Fruit fly (Drosophila melanogaster) whole organism, pupa: ENCODE data around the gene Sfp24Bd.

Source experiments
- CG10348 ChIP-seq: fragments of 200-800 bp; sonication (Bioruptor generic); IDR thresholded peaks from 2 replicates; pipeline ENCODE4 v1.3.6; 2022; ENCODE audit warnings: missing biosample characterization, missing genetic modification characterization
- CG12605 ChIP-seq: fragments of 200-800 bp; sonication (Bioruptor generic); IDR thresholded peaks from 2 replicates; pipeline ENCODE4 v1.3.6; 2022; ENCODE audit warnings: missing biosample characterization, missing genetic modification characterization
- CG17806 ChIP-seq: fragments of 200-800 bp; sonication (Bioruptor generic); optimal IDR thresholded peaks from 2 replicates; lab custom pipeline; 2018; ENCODE audit warnings: missing biosample characterization, mild to moderate bottlenecking, missing genetic modification characterization, moderate library complexity
- CG32121 ChIP-seq: fragments of 200-800 bp; sonication (Bioruptor generic); IDR thresholded peaks from 2 replicates; pipeline ENCODE4 v1.3.6; 2022; ENCODE audit warnings: missing biosample characterization, missing genetic modification characterization
- CG34367 ChIP-seq: fragments of 200-800 bp; sonication (Bioruptor generic); optimal IDR thresholded peaks from 2 replicates; lab custom pipeline; 2018; ENCODE audit warnings: missing biosample characterization, mild to moderate bottlenecking, missing genetic modification characterization
- CG8159 ChIP-seq: fragments of 200-800 bp; sonication (Bioruptor generic); optimal IDR thresholded peaks from 3 replicates; lab custom pipeline; 2018; ENCODE audit warnings: missing biosample characterization, mild to moderate bottlenecking, missing genetic modification characterization, moderate library complexity
- CG9948 ChIP-seq: fragments of 200-800 bp; sonication (Bioruptor generic); optimal IDR thresholded peaks from 2 replicates; lab custom pipeline; 2018; ENCODE audit warnings: missing biosample characterization, mild to moderate bottlenecking, missing genetic modification characterization, moderate library complexity
- EcR ChIP-seq: fragments of 200-800 bp; sonication (Bioruptor generic); optimal IDR thresholded peaks from 3 replicates; lab custom pipeline; 2019; ENCODE audit warnings: missing biosample characterization, missing genetic modification characterization, mild to moderate bottlenecking, moderate library complexity, missing genetic modification reagents
- Pif1A ChIP-seq: fragments of 200-800 bp; sonication (Bioruptor generic); optimal IDR thresholded peaks from 3 replicates; lab custom pipeline; 2016; ENCODE audit warnings: missing biosample characterization, missing genetic modification characterization
- Pif1B ChIP-seq: fragments of 200-800 bp; sonication (Bioruptor generic); optimal IDR thresholded peaks from 3 replicates; lab custom pipeline; 2016; ENCODE audit warnings: missing biosample characterization, missing genetic modification characterization
- Snoo ChIP-seq: fragments of 200-800 bp; sonication (Bioruptor generic); optimal IDR thresholded peaks from 3 replicates; lab custom pipeline; 2017; ENCODE audit warnings: missing biosample characterization, mild to moderate bottlenecking, missing genetic modification characterization, inconsistent platforms
- gl ChIP-seq: fragments of 200-800 bp; sonication (Bioruptor generic); optimal IDR thresholded peaks from 2 replicates; lab custom pipeline; 2018; ENCODE audit warnings: missing biosample characterization, mild to moderate bottlenecking, missing genetic modification characterization
- rn ChIP-seq: fragments of 200-800 bp; sonication (Bioruptor generic); IDR thresholded peaks from 2 replicates; pipeline ENCODE4 v1.3.6; 2022; ENCODE audit warnings: missing biosample characterization, missing genetic modification characterization

DNA sequence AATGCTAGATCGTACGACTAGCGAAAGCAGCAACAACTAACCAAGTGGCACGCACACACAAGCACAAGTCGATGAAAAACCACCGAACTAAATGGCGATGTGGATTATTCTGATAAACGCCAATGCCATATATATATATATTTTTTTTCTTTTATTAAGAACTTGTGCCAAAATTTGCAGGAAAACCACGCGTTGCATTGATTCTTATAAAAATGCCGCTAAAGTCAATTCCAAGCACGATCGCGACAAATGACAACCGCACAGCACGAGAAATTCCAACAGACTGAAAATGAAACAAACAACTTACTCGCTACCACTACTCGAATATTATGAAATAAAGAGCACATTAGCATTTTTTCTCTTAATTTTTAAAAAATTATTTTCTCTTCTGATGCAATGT, 12.3 kb downstream of the Sfp24Bd start, which contains the start of gene for:
- no peak for TF ChIP-seq EcR (GFP tag; lab: Kevin White, UChicago)
- no peak for TF ChIP-seq CG12605
- peak; percentile 2 for TF ChIP-seq CG17806 (tag; lab: Kevin White, UChicago)
- no peak for TF ChIP-seq gl (tag; lab: Kevin White, UChicago)
- TF ChIP-seq CG8159 (tag; lab: Kevin White, UChicago): no peak
- TF ChIP-seq CG10348 (GFP tag; lab: Robert Waterston, UW): no peak
- no peak for TF ChIP-seq Snoo (tag; lab: Kevin White, UChicago)
- no peak for TF ChIP-seq rn
- TF ChIP-seq CG34367: no peak
- TF ChIP-seq CG32121 (GFP tag; lab: Robert Waterston, UW): peak; percentile 15; the same call in 1 of the 2 replicates
- TF ChIP-seq Pif1B (GFP tag; lab: Kevin White, UChicago): no peak
- TF ChIP-seq Pif1A (GFP tag; lab: Kevin White, UChicago): no peak
- no peak for TF ChIP-seq CG9948 (tag; lab: Kevin White, UChicago)
